Worm (Caenorhabditis elegans): ENCODE results near the gene nspe-4.
A peak's percentile ranks its signal among the peaks of the same experiment; 100 is the strongest.

nspe-4 gene

DNA sequence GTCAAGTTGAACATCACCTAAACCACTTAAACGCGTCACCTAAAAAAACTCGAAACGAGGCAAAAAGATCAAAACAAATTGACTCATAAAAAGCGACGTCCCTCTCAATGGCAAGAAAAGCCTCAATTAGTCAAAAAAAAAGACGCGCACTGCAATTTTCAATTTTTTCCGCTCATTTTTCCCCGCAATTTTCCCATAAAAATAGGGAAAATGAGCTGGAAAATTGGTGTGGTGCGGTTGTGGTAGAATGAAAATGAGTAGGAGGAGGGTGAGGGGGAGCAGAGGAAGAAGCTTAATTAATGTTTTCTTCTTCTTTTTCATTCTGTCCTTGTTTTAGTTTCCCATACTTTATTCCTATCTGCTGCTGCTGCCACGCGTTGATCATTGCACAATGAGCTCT is 45.3 kb downstream of the nspe-4 start:
- TF ChIP-seq lsy-12 (tag; optimal IDR thresholded peaks at IDR 0.05) (no peak), nhr-67 (tag; optimal IDR thresholded peaks at IDR 0.05) (no peak), fkh-2 (tag; optimal IDR thresholded peaks at IDR 0.05) (no peak), eor-1 (tag; optimal IDR thresholded peaks at IDR 0.05) (no peak), nhr-28 (tag; optimal IDR thresholded peaks at IDR 0.05) (no peak), R02D3.7 (tag; optimal IDR thresholded peaks at IDR 0.05) (no peak), ztf-11 (tag; optimal IDR thresholded peaks at IDR 0.05) (no peak), pha-4 (tag; optimal IDR thresholded peaks at IDR 0.05) (no peak), elt-2 (tag; optimal IDR thresholded peaks at IDR 0.05) (no peak), ztf-4 (tag; optimal IDR thresholded peaks at IDR 0.05) (no peak), zag-1 (tag; optimal IDR thresholded peaks at IDR 0.05) (no peak)

DNA sequence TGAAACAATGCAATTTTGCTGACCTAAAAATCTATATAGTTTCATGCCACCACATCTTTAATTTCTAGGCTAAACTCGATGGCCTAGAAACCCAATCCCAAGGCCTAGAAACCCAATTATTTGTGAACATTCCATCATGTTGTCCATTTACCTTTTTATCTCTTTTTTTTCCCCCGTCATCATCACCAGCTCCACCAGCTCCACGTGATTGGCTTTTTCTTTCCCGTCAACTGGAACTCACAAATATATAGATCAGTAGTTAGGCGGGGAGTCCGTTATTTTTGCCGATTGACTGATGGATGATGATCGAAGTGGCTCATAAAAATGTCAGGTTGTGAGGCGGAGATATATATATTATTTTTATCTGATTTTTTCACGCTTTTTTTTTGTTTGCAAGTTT is 46.1 kb downstream of the nspe-4 start:
- no peak for TF ChIP-seq elt-2 (tag; optimal IDR thresholded peaks at IDR 0.05)
- no peak for TF ChIP-seq fkh-10 (GFP tag; optimal IDR thresholded peaks at IDR 0.05)
- no peak for TF ChIP-seq elt-3 (tag; optimal IDR thresholded peaks at IDR 0.05)
- peak; percentile 20 for TF ChIP-seq snpc-4 (tag; optimal IDR thresholded peaks at IDR 0.05)
- TF ChIP-seq egl-5 (tag; optimal IDR thresholded peaks at IDR 0.05), result peak; percentile 79
- TF ChIP-seq nhr-28 (tag; optimal IDR thresholded peaks at IDR 0.05), result no peak
- TF ChIP-seq nhr-25 (tag; optimal IDR thresholded peaks at IDR 0.05), result no peak

DNA sequence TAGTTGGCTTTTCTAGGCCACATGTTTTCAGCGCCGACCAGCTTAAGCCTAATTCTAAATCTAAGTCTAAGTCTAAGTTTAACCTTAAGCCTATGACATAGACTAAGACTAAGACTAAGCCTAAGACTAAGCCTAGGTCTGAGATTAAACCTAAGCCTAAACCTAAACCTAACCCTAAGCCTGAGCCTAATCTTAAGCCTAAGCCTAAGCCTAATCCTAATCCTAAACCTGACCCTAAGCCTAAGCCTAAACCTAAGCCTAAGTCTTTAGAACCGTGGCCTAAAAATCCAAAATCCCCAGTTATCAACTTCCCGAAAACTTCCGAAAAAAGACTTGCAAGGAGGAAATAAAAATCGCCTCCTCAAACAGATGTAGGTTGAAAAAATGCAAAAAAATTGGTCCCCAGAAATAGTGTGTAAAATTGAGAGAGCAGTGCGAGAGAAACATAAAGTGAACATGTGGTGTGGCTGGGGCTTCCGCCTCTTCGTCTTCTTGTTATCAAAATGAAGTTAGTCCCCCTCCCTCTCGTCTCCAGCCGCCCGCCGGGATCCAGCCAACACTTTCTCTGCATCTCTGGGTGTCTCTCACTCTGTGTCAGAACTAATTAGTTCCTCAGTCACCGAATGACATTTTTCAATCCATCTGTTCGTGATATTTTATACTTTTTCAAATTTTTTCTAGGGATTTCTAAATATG is 47.5 kb downstream of the nspe-4 start:
- TF ChIP-seq nhr-12 (tag; optimal IDR thresholded peaks at IDR 0.05) (no peak), nhr-28 (tag; optimal IDR thresholded peaks at IDR 0.05) (no peak), aly-2 (tag; optimal IDR thresholded peaks at IDR 0.05) (no peak), nhr-25 (tag; optimal IDR thresholded peaks at IDR 0.05) (no peak), nhr-77 (tag; optimal IDR thresholded peaks at IDR 0.05) (no peak), eor-1 (tag; optimal IDR thresholded peaks at IDR 0.05) (no peak), ceh-28 (tag; optimal IDR thresholded peaks at IDR 0.05) (no peak), hmg-11 (tag; optimal IDR thresholded peaks at IDR 0.05) (peak; percentile 38), nhr-23 (tag; optimal IDR thresholded peaks at IDR 0.05) (no peak), pqm-1 (tag; optimal IDR thresholded peaks at IDR 0.05) (no peak), snpc-4 (tag; optimal IDR thresholded peaks at IDR 0.05) (peak; percentile 34), ceh-82 (tag; optimal IDR thresholded peaks at IDR 0.05) (no peak), mdl-1 (tag; optimal IDR thresholded peaks at IDR 0.05) (no peak), zag-1 (tag; optimal IDR thresholded peaks at IDR 0.05) (no peak), ceh-9 (tag; optimal IDR thresholded peaks at IDR 0.05) (no peak), nhr-237 (tag; optimal IDR thresholded peaks at IDR 0.05) (no peak), fkh-10 (GFP tag; optimal IDR thresholded peaks at IDR 0.05) (no peak), elt-3 (tag; optimal IDR thresholded peaks at IDR 0.05) (no peak), nhr-67 (tag; optimal IDR thresholded peaks at IDR 0.05) (no peak), elt-2 (tag; optimal IDR thresholded peaks at IDR 0.05) (no peak), nhr-11 (tag; optimal IDR thresholded peaks at IDR 0.05) (no peak), nfya-1 (tag; optimal IDR thresholded peaks at IDR 0.05; ENCODE audit: insufficient read depth) (peak; percentile 38), nhr-43 (tag; optimal IDR thresholded peaks at IDR 0.05; ENCODE audit: poor library complexity, severe bottlenecking) (no peak), ztf-4 (tag; optimal IDR thresholded peaks at IDR 0.05) (no peak), mml-1 (tag; optimal IDR thresholded peaks at IDR 0.05) (no peak), fos-1 (tag; optimal IDR thresholded peaks at IDR 0.05) (no peak), egl-27 (tag; optimal IDR thresholded peaks at IDR 0.05) (no peak), egl-5 (tag; optimal IDR thresholded peaks at IDR 0.05) (peak; percentile 2), ZK546.5 (tag; optimal IDR thresholded peaks at IDR 0.05) (no peak), ztf-11 (tag; optimal IDR thresholded peaks at IDR 0.05) (no peak), unc-62 (GFP tag; optimal IDR thresholded peaks at IDR 0.05) (no peak), lin-15B (tag; optimal IDR thresholded peaks at IDR 0.05) (peak; percentile 22), R02D3.7 (tag; optimal IDR thresholded peaks at IDR 0.05) (no peak), fkh-2 (tag; optimal IDR thresholded peaks at IDR 0.05) (no peak), lin-39 (tag; optimal IDR thresholded peaks at IDR 0.05) (peak; percentile 47)

DNA sequence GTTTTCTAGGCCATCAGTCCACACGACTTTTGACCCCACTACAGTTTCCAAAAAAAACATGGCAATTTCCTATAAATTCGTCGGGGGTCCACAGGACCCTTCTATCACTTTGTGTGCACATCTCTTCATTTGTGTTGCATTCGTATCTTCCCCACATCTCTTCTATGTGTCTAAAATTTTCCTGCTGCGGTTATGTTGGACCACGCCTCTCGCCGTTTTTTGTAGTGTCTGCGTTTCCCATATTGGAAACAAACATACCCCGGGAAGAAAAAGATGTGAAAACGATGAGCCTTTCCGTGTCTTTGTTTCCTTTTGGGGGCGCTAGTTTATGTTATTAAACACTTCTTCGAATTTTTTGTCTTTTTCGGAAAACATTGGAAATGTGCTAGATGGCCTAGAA is 49.6 kb downstream of the nspe-4 start:
- TF ChIP-seq hmg-11 (tag; optimal IDR thresholded peaks at IDR 0.05), result no peak
- peak; percentile 51 for TF ChIP-seq nfya-1 (tag; optimal IDR thresholded peaks at IDR 0.05; ENCODE audit: insufficient read depth)
- TF ChIP-seq lin-39 (tag; optimal IDR thresholded peaks at IDR 0.05), result peak; percentile 70
